Worm (Caenorhabditis elegans): ENCODE measurements around the gene clpf-1.

clpf-1 gene

ce11 chrIII:3389426-3390020 is 8.0 kb upstream of the clpf-1 start, which contains the start of the genes elmd-1 and hecw-1 (continued):
- no peak for TF ChIP-seq ets-4 (GFP tag; optimal IDR thresholded peaks at IDR 0.05)
- TF ChIP-seq Y95B8A.8 (GFP tag; IDR thresholded peaks at IDR 0.05), result 0 out of 2 replicates have a peak, but pooled peaks have one; percentile 59
- 0 out of 2 replicates have a peak, but pooled peaks have one; percentile 36 for TF ChIP-seq zfh-2 (GFP tag; conservative IDR thresholded peaks at IDR 0.05)
- no peak for TF ChIP-seq rec-8 (tag; optimal IDR thresholded peaks at IDR 0.05)
- peak; percentile 78 for TF ChIP-seq hmg-1.2 (GFP tag; IDR thresholded peaks at IDR 0.05)
- TF ChIP-seq ztf-22 (GFP tag; optimal IDR thresholded peaks at IDR 0.05), result peak; percentile 59
- TF ChIP-seq dpl-1 (GFP tag; optimal IDR thresholded peaks at IDR 0.05), result no peak
- TF ChIP-seq nhr-90 (tag; optimal IDR thresholded peaks at IDR 0.05), result peak; percentile 77
- peak; percentile 67 for TF ChIP-seq ztf-18 (tag; optimal IDR thresholded peaks at IDR 0.05)
- 0 out of 2 replicates have a peak, but pooled peaks have one; percentile 20 for TF ChIP-seq Y53G8AR.9 (GFP tag; conservative IDR thresholded peaks at IDR 0.05)
- TF ChIP-seq hsf-1 (GFP tag; IDR thresholded peaks at IDR 0.05), result 0 out of 2 replicates have a peak, but pooled peaks have one; percentile 35
- no peak for TF ChIP-seq K12H6.12 (tag; optimal IDR thresholded peaks at IDR 0.05)
- peak; percentile 71 for TF ChIP-seq F49E8.2 (tag; optimal IDR thresholded peaks at IDR 0.05; ENCODE audit: insufficient read depth)
- TF ChIP-seq lag-1 (GFP tag; IDR thresholded peaks at IDR 0.05), result no peak
- no peak for TF ChIP-seq Y56A3A.18 (GFP tag; IDR thresholded peaks at IDR 0.05)
- peak; percentile 13 for TF ChIP-seq ztf-26 (tag; optimal IDR thresholded peaks at IDR 0.05)
- no peak for TF ChIP-seq mxl-1 (tag; optimal IDR thresholded peaks at IDR 0.05)
- TF ChIP-seq let-607 (tag; optimal IDR thresholded peaks at IDR 0.05), result peak; percentile 19 to 55
- TF ChIP-seq lsl-1 (GFP tag; optimal IDR thresholded peaks at IDR 0.05), result peak; percentile 82
- TF ChIP-seq snpc-1.1 (tag; optimal IDR thresholded peaks at IDR 0.05; ENCODE audit: insufficient read depth), result peak; percentile 64
- TF ChIP-seq egl-18 (GFP tag; IDR thresholded peaks at IDR 0.05), result no peak
- no peak for TF ChIP-seq F23B12.7 (tag; optimal IDR thresholded peaks at IDR 0.05; ENCODE audit: insufficient read depth)
- no peak for TF ChIP-seq sea-2 (GFP tag; IDR thresholded peaks at IDR 0.05)
- TF ChIP-seq bed-1 (GFP tag; IDR thresholded peaks at IDR 0.05), result no peak
- TF ChIP-seq zim-3 (tag; optimal IDR thresholded peaks at IDR 0.05), result no peak
- no peak for TF ChIP-seq tbx-9 (tag; optimal IDR thresholded peaks at IDR 0.05; ENCODE audit: borderline replicate concordance)
- TF ChIP-seq attf-5 (GFP tag; optimal IDR thresholded peaks at IDR 0.05), result peak; percentile 56
- peak; percentile 28 for TF ChIP-seq T07F8.4 (tag; optimal IDR thresholded peaks at IDR 0.05)
- TF ChIP-seq F22D6.2 (tag; optimal IDR thresholded peaks at IDR 0.05), result no peak
- no peak for TF ChIP-seq unc-130 (GFP tag; optimal IDR thresholded peaks at IDR 0.05)
- TF ChIP-seq ama-1 (optimal IDR thresholded peaks at IDR 0.05), result no peak
- peak in 1 of 2 experiments; percentile 74 for TF ChIP-seq ama-1 (GFP tag; optimal IDR thresholded peaks at IDR 0.05)
- no peak for TF ChIP-seq nfya-2 (GFP tag; IDR thresholded peaks at IDR 0.05)
- TF ChIP-seq die-1 (tag; optimal IDR thresholded peaks at IDR 0.05), result peak; percentile 46
- TF ChIP-seq aptf-3 (GFP tag; IDR thresholded peaks at IDR 0.05), result no peak
- no peak for TF ChIP-seq unc-62 (GFP tag; optimal IDR thresholded peaks at IDR 0.05)
- TF ChIP-seq Y53F4B.3 (GFP tag; IDR thresholded peaks at IDR 0.05), result no peak
- TF ChIP-seq aptf-2 (GFP tag; conservative IDR thresholded peaks at IDR 0.05), result 0 out of 2 replicates have a peak, but pooled peaks have one; percentile 54
- peak; percentile 86 for TF ChIP-seq nhr-80 (tag; optimal IDR thresholded peaks at IDR 0.05)
- peak; percentile 61 for TF ChIP-seq rpc-1 (optimal IDR thresholded peaks at IDR 0.05)
- TF ChIP-seq rpc-1 (tag; optimal IDR thresholded peaks at IDR 0.05), result peak; percentile 81
- TF ChIP-seq mel-28 (tag; optimal IDR thresholded peaks at IDR 0.05; ENCODE audit: borderline replicate concordance), result no peak
- peak; percentile 43; the same call in 1 of the 2 replicates for TF ChIP-seq ztf-6 (GFP tag; IDR thresholded peaks at IDR 0.05)
- TF ChIP-seq xnd-1 (tag; optimal IDR thresholded peaks at IDR 0.05), result peak; percentile 36
- no peak for TF ChIP-seq F37B4.10 (GFP tag; IDR thresholded peaks at IDR 0.05)
- TF ChIP-seq attf-3 (GFP tag; conservative IDR thresholded peaks at IDR 0.05), result no peak
- TF ChIP-seq nhr-120 (GFP tag; IDR thresholded peaks at IDR 0.05), result no peak
- peak; percentile 78 for TF ChIP-seq F33H1.4 (GFP tag; IDR thresholded peaks at IDR 0.05)

Data from whole organism, young adult.